Fruit fly (Drosophila melanogaster) whole organism: ENCODE measurements around the gene CG5039.

Experiments used
- pan ChIP-seq: fragments of >200 bp; optimal IDR thresholded peaks from 2 replicates; lab custom pipeline; 2017
- usp ChIP-seq: fragments of >200 bp; optimal IDR thresholded peaks from 2 replicates; lab custom pipeline; 2017; ENCODE audit warnings: missing biosample characterization, missing genetic modification characterization, mixed read lengths

dm6 chr3R:25640463-25640862, 38.0 kb upstream of the CG5039 start:
- TF ChIP-seq usp (GFP tag; lab: Kevin White, UChicago), result no peak
- TF ChIP-seq pan (lab: Kevin White, UChicago), result no peak
